Worm (Caenorhabditis elegans) whole organism, L2 larva: ENCODE measurements around the gene catp-4.

ENCODE experiments used
- C34F6.9 ChIP-seq: fragments of 150-350 bp; optimal IDR thresholded peaks from 2 replicates; lab custom pipeline; 2014; ENCODE audit warnings: missing biosample characterization, missing genetic modification characterization
- F13H6.1 ChIP-seq: sonication (generic microtip); optimal IDR thresholded peaks from 2 replicates; lab custom pipeline; 2016; ENCODE audit warnings: missing genetic modification characterization, missing compliant biosample characterization
- Y55F3AM.14 ChIP-seq: fragments of 200-800 bp; sonication (Bioruptor generic); optimal IDR thresholded peaks from 2 replicates; lab custom pipeline; 2018; ENCODE audit warnings: mild to moderate bottlenecking, missing genetic modification characterization, missing compliant biosample characterization
- ZK546.5 ChIP-seq: sonication (generic microtip); optimal IDR thresholded peaks from 2 replicates; lab custom pipeline; 2017; ENCODE audit warnings: missing biosample characterization, missing genetic modification characterization
- alr-1 ChIP-seq: fragments of 150-350 bp; optimal IDR thresholded peaks from 2 replicates; lab custom pipeline; 2014; ENCODE audit warnings: missing biosample characterization, missing genetic modification characterization
- aly-2 ChIP-seq: fragments of 150-350 bp; optimal IDR thresholded peaks from 2 replicates; lab custom pipeline; 2014; ENCODE audit warnings: missing biosample characterization, missing genetic modification characterization
- ama-1 ChIP-seq: fragments of 150-350 bp; optimal IDR thresholded peaks from 2 replicates; lab custom pipeline; 2018; ENCODE audit warnings: inconsistent platforms
- blmp-1 ChIP-seq: sonication (generic microtip); optimal IDR thresholded peaks from 2 replicates; lab custom pipeline; 2017; ENCODE audit warnings: missing genetic modification characterization, mild to moderate bottlenecking, missing compliant biosample characterization, antibody characterized with exemption, moderate library complexity; ENCODE audit not compliant: insufficient read depth
- ceh-16 ChIP-seq: fragments of 150-350 bp; optimal IDR thresholded peaks from 2 replicates; lab custom pipeline; 2014; ENCODE audit warnings: missing biosample characterization, missing genetic modification characterization
- crh-2 ChIP-seq: sonication (generic microtip); optimal IDR thresholded peaks from 2 replicates; lab custom pipeline; 2017; ENCODE audit warnings: missing biosample characterization, missing genetic modification characterization
- elt-1 ChIP-seq: fragments of 150-350 bp; optimal IDR thresholded peaks from 2 replicates; lab custom pipeline; 2014; ENCODE audit warnings: missing biosample characterization, missing genetic modification characterization
- elt-3 ChIP-seq: sonication (generic microtip); optimal IDR thresholded peaks from 2 replicates; lab custom pipeline; 2017; ENCODE audit warnings: missing biosample characterization, missing genetic modification characterization
- gmeb-1 ChIP-seq: fragments of 150-350 bp; optimal IDR thresholded peaks from 2 replicates; lab custom pipeline; 2014; ENCODE audit warnings: missing biosample characterization, missing genetic modification characterization
- lin-11 ChIP-seq: fragments of 150-350 bp; sonication (generic microtip); optimal IDR thresholded peaks from 2 replicates; lab custom pipeline; 2014; ENCODE audit warnings: missing biosample characterization, missing genetic modification characterization, inconsistent platforms, mixed read lengths
- lin-39 ChIP-seq: fragments of 150-350 bp; optimal IDR thresholded peaks from 2 replicates; lab custom pipeline; 2014; ENCODE audit warnings: missing biosample characterization, missing genetic modification reagents, missing genetic modification characterization
- lsy-2 ChIP-seq, 2 experiments: fragments of 150-350 bp in 1 of 2; sonication (generic microtip) in 1 of 2; optimal IDR thresholded peaks; 2 replicates each; lab custom pipeline; 2014 to 2017; ENCODE audit warnings: missing biosample characterization in 2 of 2, missing genetic modification characterization in 2 of 2
- mab-5 ChIP-seq: fragments of 150-350 bp; optimal IDR thresholded peaks from 2 replicates; lab custom pipeline; 2014; ENCODE audit warnings: missing biosample characterization, missing genetic modification characterization
- mbf-1 ChIP-seq: sonication (generic microtip); optimal IDR thresholded peaks from 2 replicates; lab custom pipeline; 2017; ENCODE audit warnings: missing biosample characterization, missing genetic modification characterization
- nhr-10 ChIP-seq: sonication (generic microtip); optimal IDR thresholded peaks from 2 replicates; lab custom pipeline; 2017; ENCODE audit warnings: missing biosample characterization, missing genetic modification characterization
- nhr-12 ChIP-seq: fragments of 150-350 bp; optimal IDR thresholded peaks from 2 replicates; lab custom pipeline; 2014; ENCODE audit warnings: missing biosample characterization, missing genetic modification characterization
- nhr-129 ChIP-seq: fragments of 150-350 bp; optimal IDR thresholded peaks from 2 replicates; lab custom pipeline; 2014; ENCODE audit warnings: missing biosample characterization, missing genetic modification characterization
- nhr-21 ChIP-seq: fragments of 150-350 bp; optimal IDR thresholded peaks from 2 replicates; lab custom pipeline; 2014; ENCODE audit warnings: missing biosample characterization, missing genetic modification characterization
- nhr-23 ChIP-seq: fragments of 150-350 bp; optimal IDR thresholded peaks from 2 replicates; lab custom pipeline; 2014; ENCODE audit warnings: missing biosample characterization, missing genetic modification reagents, missing genetic modification characterization
- nhr-237 ChIP-seq: fragments of 150-350 bp; optimal IDR thresholded peaks from 2 replicates; lab custom pipeline; 2014; ENCODE audit warnings: missing biosample characterization, missing genetic modification characterization
- nhr-6 ChIP-seq: fragments of 150-350 bp; optimal IDR thresholded peaks from 2 replicates; lab custom pipeline; 2014; ENCODE audit warnings: missing biosample characterization, missing genetic modification characterization
- nhr-77 ChIP-seq: fragments of 150-350 bp; optimal IDR thresholded peaks from 2 replicates; lab custom pipeline; 2014; ENCODE audit warnings: missing biosample characterization, missing genetic modification characterization
- peb-1 ChIP-seq: fragments of 150-350 bp; optimal IDR thresholded peaks from 2 replicates; lab custom pipeline; 2014; ENCODE audit warnings: missing biosample characterization, missing genetic modification characterization
- sem-4 ChIP-seq: fragments of 150-350 bp; optimal IDR thresholded peaks from 2 replicates; lab custom pipeline; 2014; ENCODE audit warnings: missing biosample characterization, missing genetic modification reagents, missing genetic modification characterization
- skn-1 ChIP-seq: sonication (generic microtip); optimal IDR thresholded peaks from 2 replicates; lab custom pipeline; 2017; ENCODE audit warnings: missing biosample characterization, missing genetic modification characterization
- sma-3 ChIP-seq: sonication (generic microtip); optimal IDR thresholded peaks from 2 replicates; lab custom pipeline; 2016; ENCODE audit warnings: missing genetic modification reagents, missing genetic modification characterization, missing compliant biosample characterization
- sma-9 ChIP-seq, 2 experiments: fragments of 150-350 bp in 1 of 2; sonication (generic microtip) in 1 of 2; optimal IDR thresholded peaks; 2 replicates each; lab custom pipeline; 2014 to 2016; ENCODE audit warnings: missing genetic modification characterization in 2 of 2, mild to moderate bottlenecking in 1 of 2, missing biosample characterization in 1 of 2, missing compliant biosample characterization in 1 of 2, missing genetic modification reagents in 1 of 2, moderate library complexity in 1 of 2
- unc-39 ChIP-seq: fragments of 150-350 bp; optimal IDR thresholded peaks from 2 replicates; lab custom pipeline; 2014; ENCODE audit warnings: missing biosample characterization, missing genetic modification characterization
- unc-55 ChIP-seq: fragments of 150-350 bp; sonication (generic microtip); optimal IDR thresholded peaks from 3 replicates; lab custom pipeline; 2014; ENCODE audit warnings: missing biosample characterization, missing genetic modification reagents, missing genetic modification characterization
- zag-1 ChIP-seq: fragments of 150-350 bp; optimal IDR thresholded peaks from 2 replicates; lab custom pipeline; 2014; ENCODE audit warnings: missing biosample characterization, missing genetic modification characterization
- ztf-11 ChIP-seq: sonication (generic microtip); optimal IDR thresholded peaks from 2 replicates; lab custom pipeline; 2017; ENCODE audit warnings: missing biosample characterization, missing genetic modification characterization

catp-4 gene

DNA sequence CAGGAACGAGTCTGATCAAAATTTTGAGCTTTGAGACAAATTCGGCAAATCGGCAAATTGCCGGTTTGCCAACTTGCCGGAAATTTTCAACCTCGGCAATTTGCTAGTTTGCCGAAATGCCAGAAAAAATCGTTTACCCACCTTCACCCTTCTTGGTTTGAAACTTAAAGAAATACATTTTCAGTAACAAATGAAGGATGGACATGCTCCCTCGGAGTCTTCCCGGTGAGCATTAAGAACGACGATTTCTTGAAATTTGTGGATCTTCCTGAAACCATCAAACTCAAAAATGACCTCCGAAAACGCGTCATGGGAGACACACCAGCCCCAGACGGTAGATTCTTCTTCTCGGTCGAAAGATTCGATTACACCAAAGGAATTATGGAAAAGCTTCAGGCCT is 9.4 kb downstream of the catp-4 start:
- TF ChIP-seq alr-1 (tag; lab: Kevin White, UChicago) (no peak), blmp-1 (tag; lab: Kevin White, UChicago) (no peak), ztf-11 (no peak), mbf-1 (tag; lab: Kevin White, UChicago) (no peak), F13H6.1 (tag; lab: Kevin White, UChicago) (no peak), nhr-23 (no peak), Y55F3AM.14 (no peak), skn-1 (tag; lab: Kevin White, UChicago) (no peak)
- TF ChIP-seq, all 48 proteins: peak for 0

DNA sequence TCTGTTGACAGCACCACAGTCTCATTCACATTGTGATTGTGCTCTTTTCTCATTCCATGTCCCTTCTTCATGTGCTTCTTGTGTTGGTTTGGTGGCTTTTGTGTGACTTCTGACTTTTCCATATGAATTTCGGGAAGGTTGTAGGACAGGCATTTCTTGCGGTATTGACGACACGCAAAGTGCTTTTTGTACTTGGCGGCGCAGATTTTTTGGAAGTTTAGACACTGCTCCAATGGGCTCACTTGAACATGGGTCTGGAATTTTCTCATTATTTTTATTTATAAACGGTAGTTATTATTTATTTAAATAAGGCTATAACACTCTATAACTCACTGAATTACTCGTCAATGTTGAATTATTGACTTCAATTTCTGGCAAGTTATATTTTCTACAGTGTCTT is 10.9 kb downstream of the catp-4 start:
- no peak for TF ChIP-seq lin-11 (tag; lab: Kevin White, UChicago)
- no peak for TF ChIP-seq zag-1
- TF ChIP-seq aly-2 (tag; lab: Kevin White, UChicago), result no peak
- no peak for TF ChIP-seq nhr-6 (tag; lab: Kevin White, UChicago)

DNA sequence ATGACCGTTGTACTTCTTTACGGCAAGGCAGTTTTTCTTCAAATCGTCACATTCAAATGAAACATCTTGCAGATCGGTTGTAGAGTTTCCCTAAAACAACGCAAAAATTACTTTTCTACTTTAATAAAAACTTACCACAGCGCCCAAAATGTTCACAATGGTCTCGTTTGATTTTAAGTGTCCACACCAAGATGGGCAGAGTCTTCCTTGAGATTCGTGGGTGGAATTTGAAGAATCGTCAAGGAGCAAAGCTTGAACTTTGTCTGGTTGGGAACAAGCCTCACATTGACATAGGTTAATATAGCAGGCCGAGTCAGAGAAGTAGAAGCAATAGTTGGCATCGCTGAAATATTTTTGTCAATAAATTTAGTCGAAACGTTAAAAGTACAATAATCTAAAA is 11.6 kb downstream of the catp-4 start:
- TF ChIP-seq unc-39 (tag; lab: Kevin White, UChicago) (no peak), nhr-6 (tag; lab: Kevin White, UChicago) (peak; percentile 11)

- TF ChIP-seq mab-5 (tag; lab: Kevin White, UChicago) (no peak), sma-3 (GFP tag; lab: Kevin White, UChicago) (no peak), nhr-237 (tag; lab: Kevin White, UChicago) (no peak), unc-39 (tag; lab: Kevin White, UChicago) (no peak), ZK546.5 (tag; lab: Kevin White, UChicago) (no peak), sma-9 (GFP tag; optimal IDR thresholded peaks at IDR 0.05; lab: Kevin White, UChicago) (no peak), sma-9 (tag; optimal IDR thresholded peaks at IDR 0.05; lab: Kevin White, UChicago) (no peak), ama-1 (lab: Kevin White, UChicago) (peak; percentile 53), ceh-16 (peak; percentile 31), elt-1 (tag; lab: Kevin White, UChicago) (no peak), F13H6.1 (tag; lab: Kevin White, UChicago) (no peak), elt-3 (tag; lab: Kevin White, UChicago) (no peak)
These were observed 12.1 kb downstream of the catp-4 start, which contains the start of gene F19H8.2 for ce11 chrII:14605479-14605878. Gene F19H8.2 (minus strand): TSS chrII:14605869.

DNA sequence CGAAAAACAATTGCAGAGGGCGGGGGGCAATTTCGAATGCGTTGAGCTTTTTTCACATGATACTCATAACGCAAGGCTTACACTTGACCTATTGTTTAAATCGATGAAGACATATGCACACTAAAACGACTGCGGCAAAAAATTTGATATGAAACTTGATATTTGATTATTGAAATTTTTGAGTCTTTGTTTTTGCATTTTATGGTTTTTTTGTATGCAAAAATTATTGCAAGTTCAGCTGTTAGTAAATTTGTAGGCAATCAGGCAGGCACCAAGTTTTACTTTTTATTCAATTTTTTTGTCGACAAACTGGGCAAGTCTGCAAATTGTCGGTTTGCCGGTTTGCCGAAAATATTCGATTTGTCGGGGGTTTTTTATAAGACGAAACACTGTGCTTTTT is 12.8 kb downstream of the catp-4 start, which contains the start of gene arl-3:
TSS of gene arl-3 (plus strand) at position 301 of the 400 bp plus-strand sequence.
- TF ChIP-seq ceh-16, result no peak

DNA sequence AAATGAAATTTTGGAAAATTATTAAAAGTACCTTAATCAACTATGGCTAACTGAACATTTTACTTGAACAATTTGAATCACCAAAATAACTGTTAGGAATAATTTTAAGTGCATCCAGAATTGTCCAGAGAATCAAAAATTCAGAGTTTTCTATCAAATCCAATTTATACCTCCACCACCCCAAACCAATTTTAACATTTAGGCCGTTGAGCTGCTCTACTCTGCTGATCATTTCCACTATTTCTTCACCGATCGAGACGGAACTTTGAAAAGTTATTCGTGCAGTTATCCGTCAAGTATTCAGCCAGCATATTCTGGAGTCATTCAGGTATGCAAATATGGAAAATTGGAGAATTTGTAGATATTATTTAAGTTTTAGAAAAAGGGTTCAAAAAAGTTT is 15.1 kb downstream of the catp-4 start:
- TF ChIP-seq peb-1 (no peak), ama-1 (lab: Kevin White, UChicago) (peak; percentile 33)

- TF ChIP-seq ama-1 (lab: Kevin White, UChicago), result peak; percentile 1
- TF ChIP-seq lin-39, result no peak
These were observed 16.0 kb downstream of the catp-4 start for ce11 chrII:14609297-14609937.

- peak; percentile 2 for TF ChIP-seq nhr-129
- no peak for TF ChIP-seq gmeb-1
- no peak for TF ChIP-seq F13H6.1 (tag; lab: Kevin White, UChicago)
- peak; percentile 60 for TF ChIP-seq blmp-1 (tag; lab: Kevin White, UChicago)
- no peak for TF ChIP-seq sma-3 (GFP tag; lab: Kevin White, UChicago)
- no peak for TF ChIP-seq skn-1 (tag; lab: Kevin White, UChicago)
- no peak for TF ChIP-seq nhr-77
- no peak for TF ChIP-seq nhr-6 (tag; lab: Kevin White, UChicago)
- no peak for TF ChIP-seq nhr-237 (tag; lab: Kevin White, UChicago)
- peak; percentile 67 for TF ChIP-seq ama-1 (lab: Kevin White, UChicago)
- TF ChIP-seq crh-2 (tag; lab: Kevin White, UChicago), result no peak
- TF ChIP-seq C34F6.9 (tag; lab: Kevin White, UChicago), result no peak
- no peak for TF ChIP-seq mab-5 (tag; lab: Kevin White, UChicago)
- TF ChIP-seq lsy-2 (tag; optimal IDR thresholded peaks at IDR 0.05; lab: Kevin White, UChicago), result peak in 1 of 2 experiments; percentile 7
- no peak for TF ChIP-seq nhr-23
- TF ChIP-seq nhr-21 (tag; lab: Kevin White, UChicago), result peak; percentile 24
- no peak for TF ChIP-seq nhr-10 (tag; lab: Kevin White, UChicago)
- TF ChIP-seq nhr-12 (tag; lab: Kevin White, UChicago), result no peak
- TF ChIP-seq elt-1 (tag; lab: Kevin White, UChicago), result no peak
- TF ChIP-seq unc-55, result no peak
- TF ChIP-seq ceh-16, result no peak
- TF ChIP-seq sem-4 (tag; lab: Kevin White, UChicago), result no peak
These were observed 17.2 kb downstream of the catp-4 start for ce11 chrII:14610492-14611142.
